Worm (Caenorhabditis elegans) whole organism, late embryonic: ENCODE results near the gene T24D3.2.
A peak's percentile ranks its signal among the peaks of the same experiment; 100 is the strongest.

Source experiments
- ceh-14 ChIP-seq: sonication (generic microtip); optimal IDR thresholded peaks from 2 replicates; lab custom pipeline; 2016; ENCODE audit warnings: missing genotype, missing genetic modification characterization, missing compliant biosample characterization
- elt-2 ChIP-seq: sonication (generic microtip); optimal IDR thresholded peaks from 2 replicates; lab custom pipeline; 2016; ENCODE audit warnings: missing genetic modification reagents, missing genetic modification characterization, missing compliant biosample characterization
- hlh-30 ChIP-seq: sonication (generic microtip); optimal IDR thresholded peaks from 2 replicates; lab custom pipeline; 2017; ENCODE audit warnings: antibody characterized with exemption, missing genetic modification characterization, missing compliant biosample characterization; ENCODE audit not compliant: insufficient read depth
- lin-11 ChIP-seq: fragments of 200-800 bp; sonication (Bioruptor generic); optimal IDR thresholded peaks from 2 replicates; lab custom pipeline; 2018; ENCODE audit warnings: mild to moderate bottlenecking, missing genetic modification characterization, missing compliant biosample characterization
- mec-3 ChIP-seq: sonication (generic microtip); optimal IDR thresholded peaks from 2 replicates; lab custom pipeline; 2016; ENCODE audit warnings: borderline replicate concordance, missing genetic modification characterization, missing compliant biosample characterization
- nfya-1 ChIP-seq: sonication (generic microtip); optimal IDR thresholded peaks from 2 replicates; lab custom pipeline; 2017; ENCODE audit warnings: missing genetic modification characterization, mild to moderate bottlenecking, missing compliant biosample characterization, antibody characterized with exemption, moderate library complexity
- pha-4 ChIP-seq: fragments of 150-350 bp; optimal IDR thresholded peaks from 2 replicates; lab custom pipeline; 2018; ENCODE audit warnings: missing biosample characterization, missing genetic modification reagents, missing genetic modification characterization
- zip-5 ChIP-seq: sonication (generic microtip); optimal IDR thresholded peaks from 2 replicates; lab custom pipeline; 2016; ENCODE audit warnings: missing genetic modification characterization, missing compliant biosample characterization

DNA sequence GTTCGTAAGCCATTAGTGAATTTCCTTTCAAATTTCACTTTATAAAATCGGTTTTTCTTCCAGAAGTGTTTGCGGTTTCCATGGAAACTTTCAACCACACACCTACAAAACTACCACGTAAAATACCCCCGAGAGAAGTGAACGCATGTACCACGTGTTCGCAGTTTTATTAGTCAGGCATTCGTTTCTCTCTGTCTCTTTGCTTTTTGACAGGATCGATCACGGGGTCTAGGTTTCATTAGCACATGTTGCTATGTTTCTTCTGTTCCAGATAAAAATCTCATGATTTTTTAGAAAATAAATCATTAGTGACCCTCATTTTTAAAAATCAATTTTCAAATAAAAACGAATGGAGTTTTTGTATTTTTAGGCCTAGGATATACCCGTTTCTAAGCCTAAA, 18.9 kb downstream of the T24D3.2 start:
- TF ChIP-seq pha-4 (tag; lab: Kevin White, UChicago) (no peak), nfya-1 (tag; lab: Kevin White, UChicago) (no peak), hlh-30 (tag; lab: Kevin White, UChicago) (peak; percentile 13), ceh-14 (tag; lab: Kevin White, UChicago) (no peak), zip-5 (no peak), mec-3 (tag; lab: Kevin White, UChicago) (no peak), lin-11 (tag; lab: Kevin White, UChicago) (no peak), elt-2 (tag; lab: Kevin White, UChicago) (no peak)
